ENCODE assay signal across 1 worm cellular context in genomic region chrX:16553845-16554426, ce11.
TF ChIP-seq lines count a peak whose summit lies in the region.

Gene K08B5.2, minus strand, starts transcription at chrX:16553887.

TF ChIP-seq in whole organism, L4 larva, 104 proteins besides CTCF, POLR2A, EP300 and RAD21 (continued from another document):
- TF ChIP-seq daf-16 (GFP tag; optimal IDR thresholded peaks at IDR 0.05; lab: Kevin White, UChicago), result peak in 1 of 2 experiments; percentile 95
- peak; percentile 96 for TF ChIP-seq daf-16 (tag; optimal IDR thresholded peaks at IDR 0.05; lab: Kevin White, UChicago)
- TF ChIP-seq jun-1 (tag; optimal IDR thresholded peaks at IDR 0.05; lab: Kevin White, UChicago), result no peak
- peak; percentile 70 for TF ChIP-seq nhr-28 (tag; optimal IDR thresholded peaks at IDR 0.05; lab: Kevin White, UChicago)
- no peak for TF ChIP-seq lim-7 (GFP tag; IDR thresholded peaks at IDR 0.05; lab: Robert Waterston, UW)
- no peak for TF ChIP-seq daf-12 (tag; optimal IDR thresholded peaks at IDR 0.05; lab: Kevin White, UChicago)
- no peak for TF ChIP-seq unc-39 (tag; optimal IDR thresholded peaks at IDR 0.05; lab: Kevin White, UChicago)
- no peak for TF ChIP-seq sdz-12 (GFP tag; optimal IDR thresholded peaks at IDR 0.05; lab: Kevin White, UChicago)
- no peak for TF ChIP-seq nhr-41 (GFP tag; IDR thresholded peaks at IDR 0.05; lab: Robert Waterston, UW)
- TF ChIP-seq hif-1 (tag; optimal IDR thresholded peaks at IDR 0.05; lab: Kevin White, UChicago), result no peak
- TF ChIP-seq spr-3 (GFP tag; optimal IDR thresholded peaks at IDR 0.05; lab: Kevin White, UChicago), result no peak
- TF ChIP-seq ceh-82 (tag; optimal IDR thresholded peaks at IDR 0.05; lab: Kevin White, UChicago), result no peak
- no peak for TF ChIP-seq ZK546.5 (tag; optimal IDR thresholded peaks at IDR 0.05; lab: Kevin White, UChicago)
- TF ChIP-seq nhr-111 (GFP tag; optimal IDR thresholded peaks at IDR 0.05; lab: Kevin White, UChicago), result no peak
- TF ChIP-seq ceh-32 (tag; optimal IDR thresholded peaks at IDR 0.05; lab: Kevin White, UChicago; ENCODE audit: poor library complexity), result no peak
- TF ChIP-seq mep-1 (tag; optimal IDR thresholded peaks at IDR 0.05; lab: Kevin White, UChicago), result no peak
- no peak for TF ChIP-seq lin-13 (GFP tag; optimal IDR thresholded peaks at IDR 0.05; lab: Kevin White, UChicago)
- TF ChIP-seq php-3 (GFP tag; IDR thresholded peaks at IDR 0.05; lab: Robert Waterston, UW), result no peak
- TF ChIP-seq ceh-44 (GFP tag; IDR thresholded peaks at IDR 0.05; lab: Robert Waterston, UW), result no peak
- peak; percentile 79 for TF ChIP-seq dve-1 (tag; optimal IDR thresholded peaks at IDR 0.05; lab: Kevin White, UChicago; ENCODE audit: insufficient read depth)
- no peak for TF ChIP-seq Y75B8A.6 (GFP tag; IDR thresholded peaks at IDR 0.05; lab: Robert Waterston, UW)
- no peak for TF ChIP-seq F49E8.2 (tag; optimal IDR thresholded peaks at IDR 0.05; lab: Kevin White, UChicago; ENCODE audit: borderline replicate concordance)
- TF ChIP-seq F26F4.8 (GFP tag; conservative IDR thresholded peaks at IDR 0.05; lab: Robert Waterston, UW), result no peak
- peak; percentile 77; the same call in 1 of the 2 replicates for TF ChIP-seq tra-1 (GFP tag; IDR thresholded peaks at IDR 0.05; lab: Robert Waterston, UW)
- no peak for TF ChIP-seq T26A8.4 (GFP tag; IDR thresholded peaks at IDR 0.05; lab: Robert Waterston, UW)
- no peak for TF ChIP-seq ztf-7 (tag; optimal IDR thresholded peaks at IDR 0.05; lab: Kevin White, UChicago)
- TF ChIP-seq ceh-20 (GFP tag; IDR thresholded peaks at IDR 0.05; lab: Robert Waterston, UW), result no peak
- no peak for TF ChIP-seq nhr-76 (tag; optimal IDR thresholded peaks at IDR 0.05; lab: Kevin White, UChicago)
TF ChIP-seq in whole organism, L4 larva: peak in this region for 13.
